Fruit fly (Drosophila melanogaster) whole organism, embryonic: ENCODE results near the gene CG32040.
A peak's percentile ranks its signal among the peaks of the same experiment; 100 is the strongest.

Experiments used
- ATbp ChIP-seq: fragments of 200-800 bp; sonication (Bioruptor generic); optimal IDR thresholded peaks from 2 replicates; lab custom pipeline; 2017; ENCODE audit warnings: missing biosample characterization, mild to moderate bottlenecking, missing genetic modification characterization, missing genetic modification reagents
- Antp ChIP-seq: fragments of 200-800 bp; sonication (Bioruptor generic); optimal IDR thresholded peaks from 3 replicates; lab custom pipeline; 2016; ENCODE audit warnings: missing biosample characterization, missing genetic modification characterization
- Atf3 ChIP-seq: fragments of 200-800 bp; sonication (Bioruptor generic); optimal IDR thresholded peaks from 3 replicates; lab custom pipeline; 2016; ENCODE audit warnings: missing biosample characterization, missing genetic modification characterization
- Bdp1 ChIP-seq: fragments of 200-800 bp; sonication (Bioruptor generic); optimal IDR thresholded peaks from 3 replicates; lab custom pipeline; 2016; ENCODE audit warnings: missing biosample characterization, missing genetic modification characterization
- CG10321 ChIP-seq: fragments of 200-800 bp; sonication (Bioruptor generic); IDR thresholded peaks from 2 replicates; pipeline ENCODE4 v1.3.6; 2022; ENCODE audit warnings: missing biosample characterization, missing genetic modification characterization
- CG10543 ChIP-seq: fragments of 200-800 bp; sonication (Bioruptor generic); optimal IDR thresholded peaks from 3 replicates; lab custom pipeline; 2017; ENCODE audit warnings: missing biosample characterization, mild to moderate bottlenecking, missing genetic modification characterization, moderate library complexity
- CG11398 ChIP-seq: fragments of 200-800 bp; sonication (Bioruptor generic); optimal IDR thresholded peaks from 2 replicates; lab custom pipeline; 2016; ENCODE audit warnings: missing biosample characterization, missing genetic modification characterization
- CG11504 ChIP-seq: fragments of 200-800 bp; sonication (Bioruptor generic); optimal IDR thresholded peaks from 3 replicates; lab custom pipeline; 2019; ENCODE audit warnings: missing biosample characterization, mild to moderate bottlenecking, missing genetic modification characterization, moderate library complexity
- CG11695 ChIP-seq: fragments of 200-800 bp; sonication (Bioruptor generic); IDR thresholded peaks from 3 replicates; pipeline ENCODE4 v1.3.6; 2022; ENCODE audit warnings: missing biosample characterization, missing genetic modification characterization
- CG14441 ChIP-seq: fragments of 200-800 bp; sonication (Bioruptor generic); IDR thresholded peaks from 2 replicates; pipeline ENCODE4 v1.3.6; 2022; ENCODE audit warnings: missing biosample characterization, missing genetic modification characterization
- CG15011 ChIP-seq: fragments of 200-800 bp; sonication (Bioruptor generic); optimal IDR thresholded peaks from 3 replicates; lab custom pipeline; 2018; ENCODE audit warnings: missing biosample characterization, mild to moderate bottlenecking, missing genetic modification characterization
- CG15073 ChIP-seq: fragments of 200-800 bp; sonication (Bioruptor generic); optimal IDR thresholded peaks from 2 replicates; lab custom pipeline; 2016; ENCODE audit warnings: missing biosample characterization, missing genetic modification characterization
- CG15479 ChIP-seq: fragments of 200-800 bp; sonication (Bioruptor generic); optimal IDR thresholded peaks from 3 replicates; lab custom pipeline; 2019; ENCODE audit warnings: missing biosample characterization, mild to moderate bottlenecking, missing genetic modification characterization, moderate library complexity
- CG1792 ChIP-seq: fragments of 200-800 bp; sonication (Bioruptor generic); optimal IDR thresholded peaks from 2 replicates; lab custom pipeline; 2016; ENCODE audit warnings: missing biosample characterization, missing genetic modification characterization
- CG2116 ChIP-seq: fragments of 200-800 bp; sonication (Bioruptor generic); optimal IDR thresholded peaks from 3 replicates; lab custom pipeline; 2018; ENCODE audit warnings: missing biosample characterization, mild to moderate bottlenecking, missing genetic modification characterization
- CG3163 ChIP-seq: fragments of 200-800 bp; sonication (Bioruptor generic); optimal IDR thresholded peaks from 3 replicates; lab custom pipeline; 2016; ENCODE audit warnings: missing biosample characterization, missing genetic modification characterization
- CG32532 ChIP-seq: fragments of 200-800 bp; sonication (Bioruptor generic); IDR thresholded peaks from 2 replicates; pipeline ENCODE4 v1.3.6; 2022; ENCODE audit warnings: missing biosample characterization, missing genetic modification characterization
- CG8478 ChIP-seq: fragments of >200 bp; optimal IDR thresholded peaks from 2 replicates; lab custom pipeline; 2018
- CTCF ChIP-seq: fragments of 200-800 bp; sonication (Bioruptor generic); optimal IDR thresholded peaks from 2 replicates; lab custom pipeline; 2017; ENCODE audit warnings: missing biosample characterization, mild to moderate bottlenecking, missing genetic modification characterization, moderate library complexity
- E2f2 ChIP-seq: fragments of 200-800 bp; sonication (Bioruptor generic); IDR thresholded peaks from 2 replicates; pipeline ENCODE4 v1.3.6; 2022; ENCODE audit warnings: missing biosample characterization, missing genetic modification characterization
- Eip74EF ChIP-seq, 2 experiments: fragments of 200-800 bp in 1 of 2; fragments of >200 bp in 1 of 2; sonication (Bioruptor generic) in 1 of 2; optimal IDR thresholded peaks; 2 replicates each; lab custom pipeline; 2017 to 2019; ENCODE audit warnings: missing biosample characterization in 2 of 2, missing genetic modification characterization in 2 of 2, mild to moderate bottlenecking in 1 of 2, moderate library complexity in 1 of 2
- HLH4C ChIP-seq: fragments of 200-800 bp; sonication (Bioruptor generic); IDR thresholded peaks from 3 replicates; pipeline ENCODE4 v1.3.6; 2022; ENCODE audit warnings: missing biosample characterization, missing genetic modification characterization; ENCODE audit not compliant: partially characterized antibody
- HLHmδ ChIP-seq: fragments of 200-800 bp; sonication (Bioruptor generic); optimal IDR thresholded peaks from 2 replicates; lab custom pipeline; 2018; ENCODE audit warnings: missing biosample characterization, mild to moderate bottlenecking, missing genetic modification characterization, moderate library complexity
- Kr ChIP-seq: fragments of 200-800 bp; sonication (Bioruptor generic); optimal IDR thresholded peaks from 2 replicates; lab custom pipeline; 2017; ENCODE audit warnings: missing biosample characterization, mild to moderate bottlenecking, missing genetic modification characterization
- Opbp ChIP-seq: fragments of 200-800 bp; sonication (Bioruptor generic); IDR thresholded peaks from 3 replicates; pipeline ENCODE4 v1.3.6; 2022; ENCODE audit warnings: missing biosample characterization, missing genetic modification characterization; ENCODE audit not compliant: partially characterized antibody
- Pdp1 ChIP-seq, 2 experiments: fragments of 200-800 bp; sonication (Bioruptor generic); optimal IDR thresholded peaks; 3 replicates each; lab custom pipeline; 2016; ENCODE audit warnings: missing biosample characterization in 2 of 2, missing genetic modification characterization in 2 of 2, mild to moderate bottlenecking in 1 of 2, moderate library complexity in 1 of 2
- Rfx ChIP-seq: fragments of 200-800 bp; sonication (Bioruptor generic); IDR thresholded peaks from 2 replicates; pipeline ENCODE4 v1.3.6; 2022; ENCODE audit warnings: missing biosample characterization, missing genetic modification characterization
- Sry-δ ChIP-seq: fragments of 200-800 bp; sonication (Bioruptor generic); optimal IDR thresholded peaks from 2 replicates; lab custom pipeline; 2016; ENCODE audit warnings: missing biosample characterization, missing genetic modification characterization
- ac ChIP-seq: fragments of 200-800 bp; sonication (Bioruptor generic); optimal IDR thresholded peaks from 3 replicates; lab custom pipeline; 2017; ENCODE audit warnings: missing biosample characterization, mild to moderate bottlenecking, missing genetic modification characterization
- al ChIP-seq: fragments of 200-800 bp; sonication (Bioruptor generic); IDR thresholded peaks from 2 replicates; pipeline ENCODE4 v1.3.6; 2022; ENCODE audit warnings: missing biosample characterization, missing genetic modification characterization
- ase ChIP-seq: fragments of 200-800 bp; sonication (Bioruptor generic); IDR thresholded peaks from 3 replicates; pipeline ENCODE4 v1.3.6; 2022; ENCODE audit warnings: missing biosample characterization, missing genetic modification characterization
- cg ChIP-seq: fragments of 200-800 bp; sonication (Bioruptor generic); optimal IDR thresholded peaks from 3 replicates; lab custom pipeline; 2019; ENCODE audit warnings: missing biosample characterization, mild to moderate bottlenecking, missing genetic modification characterization, moderate library complexity
- chif ChIP-seq, 2 experiments: fragments of 200-800 bp; sonication (Bioruptor generic); optimal IDR thresholded peaks; 3 replicates each; lab custom pipeline; 2016; ENCODE audit warnings: missing biosample characterization in 2 of 2, missing genetic modification characterization in 2 of 2
- chn ChIP-seq: fragments of 200-800 bp; sonication (Bioruptor generic); optimal IDR thresholded peaks from 2 replicates; lab custom pipeline; 2016; ENCODE audit warnings: missing biosample characterization, missing genetic modification characterization
- danr ChIP-seq: fragments of 200-800 bp; sonication (Bioruptor generic); IDR thresholded peaks from 2 replicates; pipeline ENCODE4 v1.3.6; 2022; ENCODE audit warnings: missing biosample characterization, missing genetic modification characterization
- dm ChIP-seq: fragments of 200-800 bp; sonication (Bioruptor generic); optimal IDR thresholded peaks from 3 replicates; lab custom pipeline; 2016; ENCODE audit warnings: missing biosample characterization, missing genetic modification characterization
- gce ChIP-seq: fragments of 200-800 bp; sonication (Bioruptor generic); IDR thresholded peaks from 3 replicates; pipeline ENCODE4 v1.3.6; 2022; ENCODE audit warnings: missing biosample characterization, missing genetic modification characterization
- gfzf ChIP-seq: fragments of 200-800 bp; sonication (Bioruptor generic); optimal IDR thresholded peaks from 2 replicates; lab custom pipeline; 2016; ENCODE audit warnings: missing biosample characterization, mild to moderate bottlenecking, missing genetic modification characterization, moderate library complexity
- hbn ChIP-seq: fragments of 200-800 bp; sonication (Bioruptor generic); IDR thresholded peaks from 2 replicates; pipeline ENCODE4 v1.3.6; 2022; ENCODE audit warnings: missing biosample characterization, missing genetic modification characterization; ENCODE audit not compliant: partially characterized antibody
- insv ChIP-seq, 2 experiments: fragments of 200-800 bp; sonication (Bioruptor generic); optimal IDR thresholded peaks; 3 replicates each; lab custom pipeline; 2016 to 2018; ENCODE audit warnings: missing biosample characterization in 2 of 2, missing genetic modification characterization in 2 of 2
- ken ChIP-seq: fragments of 200-800 bp; sonication (Bioruptor generic); IDR thresholded peaks from 3 replicates; pipeline ENCODE4 v1.3.6; 2022; ENCODE audit warnings: missing biosample characterization, missing genetic modification characterization
- nerfin-1 ChIP-seq: fragments of 200-800 bp; sonication (Bioruptor generic); optimal IDR thresholded peaks from 3 replicates; lab custom pipeline; 2019; ENCODE audit warnings: missing biosample characterization, mild to moderate bottlenecking, missing genetic modification characterization, moderate library complexity
- org-1 ChIP-seq: fragments of 200-800 bp; sonication (Bioruptor generic); optimal IDR thresholded peaks from 2 replicates; lab custom pipeline; 2017; ENCODE audit warnings: missing biosample characterization, missing genetic modification characterization
- pfk ChIP-seq: fragments of 200-800 bp; sonication (Bioruptor generic); optimal IDR thresholded peaks from 2 replicates; lab custom pipeline; 2018; ENCODE audit warnings: missing biosample characterization, mild to moderate bottlenecking, missing genetic modification characterization, moderate library complexity
- prd ChIP-seq, 3 experiments: fragments of >200 bp in 2 of 3; fragments of 200-800 bp in 1 of 3; sonication (Bioruptor generic) in 1 of 3; optimal IDR thresholded peaks in 2 of 3; IDR thresholded peaks in 1 of 3; 2 replicates in 2 of 3; 3 replicates in 1 of 3; pipeline versions ENCODE4 v1.3.6 to Lab custom; 2017 to 2022; ENCODE audit warnings: missing biosample characterization in 1 of 3, missing genetic modification characterization in 1 of 3
- pros ChIP-seq: fragments of 200-800 bp; sonication (Bioruptor generic); optimal IDR thresholded peaks from 3 replicates; lab custom pipeline; 2019; ENCODE audit warnings: missing biosample characterization, mild to moderate bottlenecking, missing genetic modification characterization, moderate library complexity
- sim ChIP-seq: fragments of 200-800 bp; sonication (Bioruptor generic); IDR thresholded peaks from 2 replicates; pipeline ENCODE4 v1.3.6; 2022; ENCODE audit warnings: missing biosample characterization, missing genetic modification characterization
- trem ChIP-seq: fragments of 200-800 bp; optimal IDR thresholded peaks from 3 replicates; lab custom pipeline; 2019; ENCODE audit warnings: missing biosample characterization, mild to moderate bottlenecking, missing genetic modification characterization, moderate library complexity
- tup ChIP-seq: fragments of 200-800 bp; sonication (Bioruptor generic); optimal IDR thresholded peaks from 2 replicates; lab custom pipeline; 2016; ENCODE audit warnings: missing biosample characterization, mild to moderate bottlenecking, missing genetic modification characterization, moderate library complexity
- vfl ChIP-seq: fragments of 200-800 bp; sonication (Bioruptor generic); optimal IDR thresholded peaks from 2 replicates; lab custom pipeline; 2016; ENCODE audit warnings: missing biosample characterization, missing genetic modification characterization
- wek ChIP-seq: fragments of 200-800 bp; sonication (Bioruptor generic); optimal IDR thresholded peaks from 3 replicates; lab custom pipeline; 2018; ENCODE audit warnings: missing biosample characterization, mild to moderate bottlenecking, missing genetic modification characterization, moderate library complexity

Gene CG32040

dm6 chr3L:9397156-9397555, 43.3 kb downstream of the CG32040 start (continued):
- no peak for TF ChIP-seq insv (GFP tag; optimal IDR thresholded peaks at IDR 0.05; lab: Kevin White, UChicago)
- TF ChIP-seq Rfx (GFP tag; lab: Robert Waterston, UW) = peak; percentile 69
- TF ChIP-seq ac (GFP tag; lab: Kevin White, UChicago) = peak; percentile 62
- peak; percentile 18 for TF ChIP-seq Bdp1 (GFP tag; lab: Kevin White, UChicago)
- peak; percentile 76 for TF ChIP-seq CG1792 (GFP tag; lab: Kevin White, UChicago)
- TF ChIP-seq tup (GFP tag; lab: Kevin White, UChicago) = peak; percentile 36
- TF ChIP-seq danr (GFP tag; lab: Robert Waterston, UW) = no peak
- TF ChIP-seq CG10543 = peak; percentile 25
- peak in 1 of 2 experiments; percentile 1 for TF ChIP-seq chif (GFP tag; optimal IDR thresholded peaks at IDR 0.05; lab: Kevin White, UChicago)
- peak; percentile 36 for TF ChIP-seq CTCF (GFP tag; lab: Kevin White, UChicago)
- 0 out of 2 replicates have a peak, but pooled peaks have one; percentile 18 for TF ChIP-seq al
- no peak for TF ChIP-seq Opbp (GFP tag; lab: Robert Waterston, UW)
- no peak for TF ChIP-seq CG10321 (GFP tag; lab: Robert Waterston, UW)
- peak; percentile 43 for TF ChIP-seq CG11504 (tag; lab: Kevin White, UChicago)
- TF ChIP-seq Pdp1 (GFP tag; optimal IDR thresholded peaks at IDR 0.05; lab: Kevin White, UChicago) = peak; percentile 17 to 24
- TF ChIP-seq ken (GFP tag; lab: Robert Waterston, UW) = no peak
- TF ChIP-seq CG15011 = peak; percentile 87
- peak; percentile 69 for TF ChIP-seq pfk (GFP tag; lab: Kevin White, UChicago)
- TF ChIP-seq ATbp = peak; percentile 72
- peak; percentile 71 for TF ChIP-seq HLHmδ (GFP tag; lab: Kevin White, UChicago)
- no peak for TF ChIP-seq CG15073 (GFP tag; lab: Kevin White, UChicago)
- peak; percentile 56 for TF ChIP-seq nerfin-1 (tag; lab: Kevin White, UChicago)
- TF ChIP-seq CG8478 (lab: Kevin White, UChicago) = no peak
- TF ChIP-seq Atf3 = no peak
- no peak for TF ChIP-seq ase (GFP tag; lab: Robert Waterston, UW)
- no peak for TF ChIP-seq cg (GFP tag; lab: Kevin White, UChicago)
- TF ChIP-seq prd (optimal IDR thresholded peaks at IDR 0.05; lab: Kevin White, UChicago) = no peak
- TF ChIP-seq prd (GFP tag; IDR thresholded peaks at IDR 0.05; lab: Robert Waterston, UW) = no peak
- TF ChIP-seq Sry-δ (GFP tag; lab: Kevin White, UChicago) = peak; percentile 28
- peak; percentile 28 for TF ChIP-seq Antp
- peak; percentile 19 for TF ChIP-seq vfl (GFP tag; lab: Kevin White, UChicago)
- TF ChIP-seq dm (GFP tag; lab: Kevin White, UChicago) = no peak
- peak; percentile 2 for TF ChIP-seq Kr (GFP tag; lab: Kevin White, UChicago)
- TF ChIP-seq E2f2 (GFP tag; lab: Robert Waterston, UW) = 0 out of 2 replicates have a peak, but pooled peaks have one; percentile 5
- TF ChIP-seq sim (GFP tag; lab: Robert Waterston, UW) = no peak
- TF ChIP-seq CG2116 (GFP tag; lab: Kevin White, UChicago) = peak; percentile 11
- no peak for TF ChIP-seq CG3163
- peak; percentile 30; the same call in 1 of the 2 replicates for TF ChIP-seq CG32532 (GFP tag; lab: Robert Waterston, UW)
- TF ChIP-seq gce (GFP tag; lab: Robert Waterston, UW) = no peak
- TF ChIP-seq CG15479 (GFP tag; lab: Kevin White, UChicago) = peak; percentile 12
- peak; percentile 13 for TF ChIP-seq trem (tag; lab: Kevin White, UChicago)
- no peak for TF ChIP-seq gfzf (GFP tag; lab: Kevin White, UChicago)
- TF ChIP-seq CG14441 (GFP tag; lab: Robert Waterston, UW) = peak; percentile 33; the same call in 1 of the 2 replicates
- TF ChIP-seq chn = no peak
- no peak for TF ChIP-seq hbn (GFP tag; lab: Robert Waterston, UW)
- TF ChIP-seq wek = peak; percentile 79
- no peak for TF ChIP-seq HLH4C (GFP tag; lab: Robert Waterston, UW)
- TF ChIP-seq CG11398 (GFP tag; lab: Kevin White, UChicago) = peak; percentile 41
- no peak for TF ChIP-seq pros (GFP tag; lab: Kevin White, UChicago)
- TF ChIP-seq org-1 (GFP tag; lab: Kevin White, UChicago) = peak; percentile 80
- TF ChIP-seq Eip74EF (GFP tag; optimal IDR thresholded peaks at IDR 0.05; lab: Kevin White, UChicago) = no peak
- TF ChIP-seq CG11695 = peak; percentile 59; the same call in 2 of the 3 replicates
